Fruit fly (Drosophila melanogaster) whole organism, pupa: ENCODE measurements around the gene Sirup.

Experiments used
- CG10348 ChIP-seq: fragments of 200-800 bp; sonication (Bioruptor generic); IDR thresholded peaks from 2 replicates; pipeline ENCODE4 v1.3.6; 2022; ENCODE audit warnings: missing biosample characterization, missing genetic modification characterization
- CG12605 ChIP-seq: fragments of 200-800 bp; sonication (Bioruptor generic); IDR thresholded peaks from 2 replicates; pipeline ENCODE4 v1.3.6; 2022; ENCODE audit warnings: missing biosample characterization, missing genetic modification characterization
- CG13204 ChIP-seq: fragments of 200-800 bp; sonication (Bioruptor generic); optimal IDR thresholded peaks from 2 replicates; lab custom pipeline; 2018; ENCODE audit warnings: missing biosample characterization, mild to moderate bottlenecking, missing genetic modification characterization, moderate library complexity
- CG14655 ChIP-seq: fragments of 200-800 bp; sonication (Bioruptor generic); optimal IDR thresholded peaks from 3 replicates; lab custom pipeline; 2017; ENCODE audit warnings: mild to moderate bottlenecking, missing biosample characterization, missing genetic modification reagents, missing genetic modification characterization
- CG15710 ChIP-seq: fragments of 200-800 bp; sonication (Bioruptor generic); optimal IDR thresholded peaks from 2 replicates; lab custom pipeline; 2018; ENCODE audit warnings: missing biosample characterization, mild to moderate bottlenecking, missing genetic modification characterization, moderate library complexity
- CG17806 ChIP-seq: fragments of 200-800 bp; sonication (Bioruptor generic); optimal IDR thresholded peaks from 2 replicates; lab custom pipeline; 2018; ENCODE audit warnings: missing biosample characterization, mild to moderate bottlenecking, missing genetic modification characterization, moderate library complexity
- CG32121 ChIP-seq: fragments of 200-800 bp; sonication (Bioruptor generic); IDR thresholded peaks from 2 replicates; pipeline ENCODE4 v1.3.6; 2022; ENCODE audit warnings: missing biosample characterization, missing genetic modification characterization
- CG34367 ChIP-seq: fragments of 200-800 bp; sonication (Bioruptor generic); optimal IDR thresholded peaks from 2 replicates; lab custom pipeline; 2018; ENCODE audit warnings: missing biosample characterization, mild to moderate bottlenecking, missing genetic modification characterization
- CG4496 ChIP-seq: fragments of 200-800 bp; sonication (Bioruptor generic); IDR thresholded peaks from 3 replicates; pipeline ENCODE4 v1.3.6; 2022; ENCODE audit warnings: missing biosample characterization, missing genetic modification characterization
- CG8159 ChIP-seq: fragments of 200-800 bp; sonication (Bioruptor generic); optimal IDR thresholded peaks from 3 replicates; lab custom pipeline; 2018; ENCODE audit warnings: missing biosample characterization, mild to moderate bottlenecking, missing genetic modification characterization, moderate library complexity
- CG8301 ChIP-seq: fragments of 200-800 bp; sonication (Bioruptor generic); optimal IDR thresholded peaks from 2 replicates; lab custom pipeline; 2018; ENCODE audit warnings: missing biosample characterization, mild to moderate bottlenecking, missing genetic modification characterization
- CG9948 ChIP-seq: fragments of 200-800 bp; sonication (Bioruptor generic); optimal IDR thresholded peaks from 2 replicates; lab custom pipeline; 2018; ENCODE audit warnings: missing biosample characterization, mild to moderate bottlenecking, missing genetic modification characterization, moderate library complexity
- D1 ChIP-seq: fragments of 200-800 bp; sonication (Bioruptor generic); optimal IDR thresholded peaks from 2 replicates; lab custom pipeline; 2018; ENCODE audit warnings: missing biosample characterization, mild to moderate bottlenecking, missing genetic modification characterization, moderate library complexity
- EcR ChIP-seq: fragments of 200-800 bp; sonication (Bioruptor generic); optimal IDR thresholded peaks from 3 replicates; lab custom pipeline; 2019; ENCODE audit warnings: missing biosample characterization, missing genetic modification characterization, mild to moderate bottlenecking, moderate library complexity, missing genetic modification reagents
- Ets98B ChIP-seq: fragments of 200-800 bp; sonication (Bioruptor generic); IDR thresholded peaks from 2 replicates; pipeline ENCODE4 v1.3.6; 2022; ENCODE audit warnings: missing biosample characterization, missing genetic modification characterization
- Pif1A ChIP-seq: fragments of 200-800 bp; sonication (Bioruptor generic); optimal IDR thresholded peaks from 3 replicates; lab custom pipeline; 2016; ENCODE audit warnings: missing biosample characterization, missing genetic modification characterization
- Pif1B ChIP-seq: fragments of 200-800 bp; sonication (Bioruptor generic); optimal IDR thresholded peaks from 3 replicates; lab custom pipeline; 2016; ENCODE audit warnings: missing biosample characterization, missing genetic modification characterization
- Snoo ChIP-seq: fragments of 200-800 bp; sonication (Bioruptor generic); optimal IDR thresholded peaks from 3 replicates; lab custom pipeline; 2017; ENCODE audit warnings: missing biosample characterization, mild to moderate bottlenecking, missing genetic modification characterization, inconsistent platforms
- fd96Ca ChIP-seq: fragments of 200-800 bp; sonication (Bioruptor generic); IDR thresholded peaks from 3 replicates; pipeline ENCODE4 v1.3.6; 2022; ENCODE audit warnings: missing biosample characterization, missing genetic modification characterization
- gl ChIP-seq: fragments of 200-800 bp; sonication (Bioruptor generic); optimal IDR thresholded peaks from 2 replicates; lab custom pipeline; 2018; ENCODE audit warnings: missing biosample characterization, mild to moderate bottlenecking, missing genetic modification characterization
- rn ChIP-seq: fragments of 200-800 bp; sonication (Bioruptor generic); IDR thresholded peaks from 2 replicates; pipeline ENCODE4 v1.3.6; 2022; ENCODE audit warnings: missing biosample characterization, missing genetic modification characterization

Gene Sirup

DNA sequence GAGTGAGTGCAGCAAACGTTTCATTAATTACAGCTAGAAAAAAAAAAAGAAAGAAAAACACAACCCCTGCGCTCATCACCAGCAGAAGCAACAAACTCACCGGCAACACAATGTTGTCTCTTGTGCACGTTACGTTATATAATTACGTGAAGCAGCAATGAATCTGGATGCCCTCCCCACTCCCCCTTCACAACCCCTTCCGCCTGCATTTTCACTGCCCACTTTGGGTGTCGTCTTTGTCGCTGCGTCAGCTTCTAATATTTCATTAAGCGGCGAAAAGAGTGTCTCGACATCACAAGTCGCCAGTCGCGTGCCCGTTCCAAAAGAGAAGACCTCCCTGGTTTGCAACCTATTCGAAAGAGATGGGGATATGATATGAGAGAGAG lies 32.2 kb upstream of the Sirup start:
- no peak for TF ChIP-seq D1 (tag; lab: Kevin White, UChicago)
- no peak for TF ChIP-seq CG4496 (GFP tag; lab: Robert Waterston, UW)
- TF ChIP-seq Pif1B (GFP tag; lab: Kevin White, UChicago), result no peak
- TF ChIP-seq Pif1A, result no peak
- TF ChIP-seq, all 21 proteins: peak for 0

DNA sequence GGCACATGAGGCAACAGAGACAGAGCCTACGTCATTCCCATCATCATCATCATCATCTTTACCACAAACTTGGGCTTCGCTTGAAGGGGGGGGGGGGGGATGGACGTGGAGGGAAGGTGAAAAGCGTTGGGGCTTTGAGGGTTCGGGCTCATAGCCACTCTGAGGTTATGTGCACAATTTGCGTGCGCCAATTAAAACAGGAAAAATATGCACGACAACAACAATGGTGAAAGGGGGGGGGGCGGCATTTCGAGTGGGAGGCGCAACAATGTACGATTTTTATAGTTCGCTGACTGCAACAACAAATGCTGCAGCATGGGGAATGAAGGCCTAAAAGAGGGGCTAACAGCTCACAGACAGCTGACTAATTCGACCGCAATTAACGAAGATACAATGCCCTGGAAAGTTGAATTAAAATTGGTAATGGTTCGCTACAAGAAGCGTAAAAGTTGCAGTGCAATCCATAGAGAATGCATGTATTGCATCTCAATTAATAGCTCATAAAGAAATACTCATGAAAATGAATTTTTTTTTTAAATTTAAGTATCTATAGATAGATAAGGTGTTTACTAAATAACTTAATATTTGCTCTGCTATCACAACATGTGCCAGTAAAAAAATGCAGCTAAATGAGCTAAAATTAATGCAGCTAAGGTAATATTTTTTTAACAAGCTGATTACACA lies 31.7 kb upstream of the Sirup start:
- TF ChIP-seq CG14655 (GFP tag; lab: Kevin White, UChicago), result peak; percentile 25
- peak; percentile 35 for TF ChIP-seq EcR (GFP tag; lab: Kevin White, UChicago)
- TF ChIP-seq gl, result no peak

DNA sequence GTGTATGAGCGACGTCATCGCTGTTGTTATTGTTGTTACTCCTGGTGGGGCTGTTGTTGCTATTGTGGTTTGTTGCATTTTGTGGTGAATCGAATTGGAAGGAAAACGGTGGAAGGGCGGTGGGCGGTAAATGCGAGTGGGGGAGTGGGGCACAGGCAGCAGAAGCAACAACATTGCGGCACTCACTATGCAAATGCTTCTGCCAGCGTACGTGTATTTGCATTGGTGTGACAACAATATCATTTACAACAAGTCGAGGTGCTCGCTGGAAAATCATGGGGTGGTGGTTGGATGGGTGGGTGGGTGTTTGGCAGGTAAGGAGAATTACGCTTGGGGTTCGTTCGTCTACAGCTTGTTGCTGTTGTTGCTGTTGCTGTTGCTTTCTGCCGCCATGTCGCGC lies 31.0 kb upstream of the Sirup start:
- no peak for TF ChIP-seq Ets98B (GFP tag; lab: Robert Waterston, UW)
- TF ChIP-seq Pif1A, result no peak
- TF ChIP-seq CG15710 (tag; lab: Kevin White, UChicago), result no peak
- TF ChIP-seq fd96Ca (GFP tag; lab: Robert Waterston, UW), result no peak
- no peak for TF ChIP-seq CG9948 (tag; lab: Kevin White, UChicago)
- 0 out of 3 replicates have a peak, but pooled peaks have one; percentile 14 for TF ChIP-seq CG4496 (GFP tag; lab: Robert Waterston, UW)
- no peak for TF ChIP-seq CG32121
- no peak for TF ChIP-seq CG8301 (tag; lab: Kevin White, UChicago)

dm6 chr2L:7968054-7968453 lies 30.6 kb upstream of the Sirup start:
- TF ChIP-seq D1 (tag; lab: Kevin White, UChicago), result peak; percentile 63
- peak; percentile 41; the same call in 1 of the 2 replicates for TF ChIP-seq CG32121
- peak; percentile 64 for TF ChIP-seq CG14655 (GFP tag; lab: Kevin White, UChicago)
- TF ChIP-seq CG4496 (GFP tag; lab: Robert Waterston, UW), result 0 out of 3 replicates have a peak, but pooled peaks have one; percentile 23
- TF ChIP-seq rn (GFP tag; lab: Robert Waterston, UW), result no peak
- TF ChIP-seq Pif1B (GFP tag; lab: Kevin White, UChicago), result no peak
- TF ChIP-seq Snoo (tag; lab: Kevin White, UChicago), result no peak
- TF ChIP-seq CG9948 (tag; lab: Kevin White, UChicago), result peak; percentile 59
- no peak for TF ChIP-seq CG34367
- no peak for TF ChIP-seq fd96Ca (GFP tag; lab: Robert Waterston, UW)
- peak; percentile 32 for TF ChIP-seq CG15710 (tag; lab: Kevin White, UChicago)
- TF ChIP-seq CG17806 (tag; lab: Kevin White, UChicago), result peak; percentile 43
- TF ChIP-seq CG8159, result peak; percentile 73
- TF ChIP-seq Pif1A, result no peak
- TF ChIP-seq Ets98B (GFP tag; lab: Robert Waterston, UW), result peak; percentile 39; the same call in 1 of the 2 replicates
- TF ChIP-seq CG8301 (tag; lab: Kevin White, UChicago), result peak; percentile 57
- no peak for TF ChIP-seq gl
- no peak for TF ChIP-seq EcR (GFP tag; lab: Kevin White, UChicago)
- no peak for TF ChIP-seq CG10348 (GFP tag; lab: Robert Waterston, UW)
- no peak for TF ChIP-seq CG12605 (GFP tag; lab: Robert Waterston, UW)

DNA sequence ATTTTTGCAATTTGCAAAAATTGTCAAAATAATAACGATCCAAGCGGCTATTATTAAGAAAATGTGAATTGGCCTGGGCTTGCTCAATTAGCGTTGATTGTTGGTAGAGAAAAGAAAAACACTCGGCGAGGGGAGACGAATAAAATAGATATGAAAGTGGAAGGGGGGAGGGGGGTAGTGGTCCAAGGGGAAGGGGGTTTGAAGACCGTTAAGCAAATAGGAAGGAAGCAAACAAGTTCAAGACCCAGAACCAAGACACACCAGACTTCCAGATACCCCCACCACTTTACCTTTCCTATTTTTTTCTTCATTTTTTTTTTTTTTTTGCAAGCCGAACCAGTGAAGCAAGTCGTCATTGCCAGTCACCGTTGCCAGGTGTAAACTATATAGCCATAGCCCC lies 29.3 kb upstream of the Sirup start:
- TF ChIP-seq CG4496 (GFP tag; lab: Robert Waterston, UW) (peak; percentile 19; the same call in 1 of the 3 replicates), fd96Ca (GFP tag; lab: Robert Waterston, UW) (no peak), Snoo (tag; lab: Kevin White, UChicago) (no peak)

DNA sequence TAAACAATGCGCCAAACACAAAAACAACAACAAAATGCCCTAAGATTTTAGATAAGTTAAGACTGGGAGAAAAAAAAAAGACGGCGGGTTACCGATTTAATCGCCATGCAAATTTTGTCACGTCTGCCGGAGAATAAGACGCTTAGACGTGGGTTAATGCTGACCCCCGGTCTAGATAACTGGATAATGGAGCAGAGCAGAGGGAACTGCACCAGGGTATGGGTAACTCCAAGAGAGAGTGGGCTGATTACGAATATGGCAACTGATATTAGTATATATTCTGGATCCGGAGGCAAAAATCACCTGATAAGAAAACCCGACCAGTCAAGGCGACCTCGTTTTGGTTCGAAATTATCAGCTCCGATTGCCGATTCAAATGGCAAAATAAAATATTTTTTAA lies 28.7 kb upstream of the Sirup start:
- TF ChIP-seq fd96Ca (GFP tag; lab: Robert Waterston, UW) (no peak), CG4496 (GFP tag; lab: Robert Waterston, UW) (no peak), CG15710 (tag; lab: Kevin White, UChicago) (no peak), CG34367 (no peak), CG8159 (no peak), gl (no peak), CG12605 (GFP tag; lab: Robert Waterston, UW) (no peak), D1 (tag; lab: Kevin White, UChicago) (no peak), EcR (GFP tag; lab: Kevin White, UChicago) (no peak), Pif1A (no peak), Ets98B (GFP tag; lab: Robert Waterston, UW) (no peak), CG8301 (tag; lab: Kevin White, UChicago) (no peak), CG17806 (tag; lab: Kevin White, UChicago) (no peak), CG32121 (no peak)
- TF ChIP-seq, all 21 proteins: peak for 0

dm6 chr2L:7971423-7971822 lies 27.2 kb upstream of the Sirup start:
- TF ChIP-seq CG17806 (tag; lab: Kevin White, UChicago) (peak; percentile 47), D1 (tag; lab: Kevin White, UChicago) (no peak), rn (GFP tag; lab: Robert Waterston, UW) (peak; percentile 31; the same call in 1 of the 2 replicates), gl (no peak), EcR (GFP tag; lab: Kevin White, UChicago) (no peak), CG34367 (peak; percentile 47), CG15710 (tag; lab: Kevin White, UChicago) (peak; percentile 56), CG14655 (GFP tag; lab: Kevin White, UChicago) (peak; percentile 82), CG4496 (GFP tag; lab: Robert Waterston, UW) (peak; percentile 76), CG10348 (GFP tag; lab: Robert Waterston, UW) (no peak), CG13204 (no peak), Snoo (tag; lab: Kevin White, UChicago) (no peak), CG8301 (tag; lab: Kevin White, UChicago) (peak; percentile 73), CG32121 (peak; percentile 44; the same call in 1 of the 2 replicates), CG12605 (GFP tag; lab: Robert Waterston, UW) (peak; percentile 62; the same call in 1 of the 2 replicates), fd96Ca (GFP tag; lab: Robert Waterston, UW) (no peak), Ets98B (GFP tag; lab: Robert Waterston, UW) (peak; percentile 58), CG9948 (tag; lab: Kevin White, UChicago) (peak; percentile 66), CG8159 (peak; percentile 35), Pif1A (peak; percentile 81), Pif1B (GFP tag; lab: Kevin White, UChicago) (peak; percentile 67)
